Fruit fly (Drosophila melanogaster): ENCODE data around the gene CG1299.

- TF ChIP-seq brk (GFP tag; optimal IDR thresholded peaks at IDR 0.05), result no peak
- TF ChIP-seq Dfd (GFP tag; optimal IDR thresholded peaks at IDR 0.05), result no peak
- no peak for TF ChIP-seq lola (GFP tag; optimal IDR thresholded peaks at IDR 0.05)
- no peak for TF ChIP-seq dsf (GFP tag; optimal IDR thresholded peaks at IDR 0.05; ENCODE audit: borderline replicate concordance)
- TF ChIP-seq CG9705 (GFP tag; optimal IDR thresholded peaks at IDR 0.05), result no peak
- no peak for TF ChIP-seq Hr78 (GFP tag; optimal IDR thresholded peaks at IDR 0.05)
- no peak for TF ChIP-seq N (GFP tag; optimal IDR thresholded peaks at IDR 0.05)
- TF ChIP-seq Hnf4 (GFP tag; optimal IDR thresholded peaks at IDR 0.05), result no peak
- TF ChIP-seq tai (GFP tag; optimal IDR thresholded peaks at IDR 0.05), result no peak
- no peak for TF ChIP-seq jim (GFP tag; optimal IDR thresholded peaks at IDR 0.05)
Measured at dm6 chr3L:4167353-4167842, 18.9 kb downstream of the CG1299 start, which contains the start of gene mas.

Measured in whole organism, wandering third instar larva.